Worm (Caenorhabditis elegans): ENCODE measurements around the gene srh-74.

ce11 chrV:11063115-11063514 is 14.5 kb upstream of the srh-74 start, which contains the start of gene T04C12.9:
- TF ChIP-seq T23F11.4 (GFP tag; optimal IDR thresholded peaks at IDR 0.05), result no peak
- no peak for TF ChIP-seq pqm-1 (tag; optimal IDR thresholded peaks at IDR 0.05)
- TF ChIP-seq ceh-6 (GFP tag; optimal IDR thresholded peaks at IDR 0.05), result no peak
- no peak for TF ChIP-seq pag-3 (tag; optimal IDR thresholded peaks at IDR 0.05; ENCODE audit: borderline replicate concordance)
- TF ChIP-seq pha-2 (tag; optimal IDR thresholded peaks at IDR 0.05), result no peak
- TF ChIP-seq nfya-1 (tag; optimal IDR thresholded peaks at IDR 0.05), result no peak
- TF ChIP-seq ztf-16 (tag; optimal IDR thresholded peaks at IDR 0.05), result no peak
- no peak for TF ChIP-seq ceh-2 (tag; optimal IDR thresholded peaks at IDR 0.05)
- no peak for TF ChIP-seq gmeb-2 (tag; optimal IDR thresholded peaks at IDR 0.05)
- no peak for TF ChIP-seq pat-9 (tag; optimal IDR thresholded peaks at IDR 0.05)
- no peak for TF ChIP-seq che-1 (tag; optimal IDR thresholded peaks at IDR 0.05)
- TF ChIP-seq Y22D7AL.16 (tag; optimal IDR thresholded peaks at IDR 0.05), result no peak
- no peak for TF ChIP-seq mec-3 (tag; optimal IDR thresholded peaks at IDR 0.05; ENCODE audit: borderline replicate concordance)

Measured in whole organism, late embryonic.